Fruit fly (Drosophila melanogaster) whole organism, embryonic: ENCODE measurements around the gene CG6654.

Experiments
- Blimp-1 ChIP-seq: fragments of 200-800 bp; sonication (Bioruptor generic); optimal IDR thresholded peaks from 3 replicates; lab custom pipeline; 2018; ENCODE audit warnings: missing biosample characterization, missing genetic modification characterization, mild to moderate bottlenecking, moderate library complexity, missing genetic modification reagents
- CG10979 ChIP-seq: fragments of 200-800 bp; sonication (Bioruptor generic); optimal IDR thresholded peaks from 2 replicates; lab custom pipeline; 2018; ENCODE audit warnings: missing biosample characterization, mild to moderate bottlenecking, missing genetic modification characterization, moderate library complexity
- CG12391 ChIP-seq: fragments of 200-800 bp; sonication (Bioruptor generic); optimal IDR thresholded peaks from 3 replicates; lab custom pipeline; 2018; ENCODE audit warnings: missing biosample characterization, mild to moderate bottlenecking, missing genetic modification characterization, moderate library complexity
- CG14667 ChIP-seq: fragments of 200-800 bp; sonication (Bioruptor generic); IDR thresholded peaks from 2 replicates; pipeline ENCODE4 v1.3.6; 2022; ENCODE audit warnings: missing biosample characterization, missing genetic modification characterization
- CG15073 ChIP-seq: fragments of 200-800 bp; sonication (Bioruptor generic); optimal IDR thresholded peaks from 2 replicates; lab custom pipeline; 2016; ENCODE audit warnings: missing biosample characterization, missing genetic modification characterization
- CG16815 ChIP-seq: fragments of 200-800 bp; sonication (Bioruptor generic); optimal IDR thresholded peaks from 3 replicates; lab custom pipeline; 2017; ENCODE audit warnings: missing biosample characterization, mild to moderate bottlenecking, missing genetic modification characterization
- CG17568 ChIP-seq: fragments of 200-800 bp; sonication (Bioruptor generic); optimal IDR thresholded peaks from 2 replicates; lab custom pipeline; 2018; ENCODE audit warnings: missing biosample characterization, mild to moderate bottlenecking, missing genetic modification characterization, moderate library complexity
- CG18619 ChIP-seq: fragments of 200-800 bp; sonication (Bioruptor generic); optimal IDR thresholded peaks from 3 replicates; lab custom pipeline; 2017; ENCODE audit warnings: missing biosample characterization, mild to moderate bottlenecking, missing genetic modification characterization
- CG3065 ChIP-seq: fragments of 200-800 bp; sonication (Bioruptor generic); optimal IDR thresholded peaks from 2 replicates; lab custom pipeline; 2016; ENCODE audit warnings: missing biosample characterization, missing genetic modification characterization
- CG31224 ChIP-seq: fragments of 200-800 bp; sonication (Bioruptor generic); IDR thresholded peaks from 2 replicates; pipeline ENCODE4 v1.3.6; 2022; ENCODE audit warnings: missing biosample characterization, missing genetic modification characterization
- CG32767 ChIP-seq: fragments of 200-800 bp; sonication (Bioruptor generic); IDR thresholded peaks from 2 replicates; pipeline ENCODE4 v1.3.6; 2022; ENCODE audit warnings: missing biosample characterization, missing genetic modification characterization
- CG34376 ChIP-seq: fragments of 200-800 bp; sonication (Bioruptor generic); optimal IDR thresholded peaks from 2 replicates; lab custom pipeline; 2018; ENCODE audit warnings: missing biosample characterization, mild to moderate bottlenecking, missing genetic modification characterization
- CG3838 ChIP-seq: fragments of 200-800 bp; sonication (Bioruptor generic); optimal IDR thresholded peaks from 3 replicates; lab custom pipeline; 2016; ENCODE audit warnings: missing biosample characterization, missing genetic modification characterization
- CG4328 ChIP-seq: fragments of 200-800 bp; sonication (Bioruptor generic); optimal IDR thresholded peaks from 3 replicates; lab custom pipeline; 2017; ENCODE audit warnings: missing biosample characterization, missing genetic modification reagents, missing genetic modification characterization
- CG4854 ChIP-seq: fragments of 200-800 bp; sonication (Bioruptor generic); optimal IDR thresholded peaks from 2 replicates; lab custom pipeline; 2016; ENCODE audit warnings: missing biosample characterization, missing genetic modification characterization, inconsistent platforms
- CG6689 ChIP-seq: fragments of 200-800 bp; sonication (Bioruptor generic); IDR thresholded peaks from 2 replicates; pipeline ENCODE4 v1.3.6; 2022; ENCODE audit warnings: missing biosample characterization, missing genetic modification characterization
- CG6791 ChIP-seq: fragments of 200-800 bp; sonication (Bioruptor generic); IDR thresholded peaks from 3 replicates; pipeline ENCODE4 v1.3.6; 2022; ENCODE audit warnings: missing biosample characterization, missing genetic modification characterization; ENCODE audit not compliant: partially characterized antibody
- CG6813 ChIP-seq: fragments of 200-800 bp; sonication (Bioruptor generic); optimal IDR thresholded peaks from 2 replicates; lab custom pipeline; 2017; ENCODE audit warnings: missing biosample characterization, missing genetic modification characterization, mild to moderate bottlenecking, moderate library complexity, missing genetic modification reagents
- CG7372 ChIP-seq: fragments of 200-800 bp; sonication (Bioruptor generic); IDR thresholded peaks from 2 replicates; pipeline ENCODE4 v1.3.6; 2022; ENCODE audit warnings: missing biosample characterization, missing genetic modification characterization
- CG7987 ChIP-seq: fragments of 200-800 bp; sonication (Bioruptor generic); optimal IDR thresholded peaks from 2 replicates; lab custom pipeline; 2018; ENCODE audit warnings: missing biosample characterization, mild to moderate bottlenecking, missing genetic modification characterization, moderate library complexity
- CG9437 ChIP-seq: fragments of 200-800 bp; sonication (Bioruptor generic); optimal IDR thresholded peaks from 2 replicates; lab custom pipeline; 2018; ENCODE audit warnings: missing biosample characterization, mild to moderate bottlenecking, missing genetic modification characterization
- CG9609 ChIP-seq: fragments of 200-800 bp; sonication (Bioruptor generic); optimal IDR thresholded peaks from 3 replicates; lab custom pipeline; 2016; ENCODE audit warnings: missing biosample characterization, missing genetic modification characterization
- D19A ChIP-seq: fragments of 200-800 bp; optimal IDR thresholded peaks from 3 replicates; lab custom pipeline; 2019; ENCODE audit warnings: missing biosample characterization, mild to moderate bottlenecking, missing genetic modification characterization, moderate library complexity
- Dp ChIP-seq: fragments of 200-800 bp; sonication (Bioruptor generic); optimal IDR thresholded peaks from 2 replicates; lab custom pipeline; 2018; ENCODE audit warnings: missing biosample characterization, mild to moderate bottlenecking, missing genetic modification characterization, moderate library complexity
- HHEX ChIP-seq: fragments of 200-800 bp; sonication (Bioruptor generic); optimal IDR thresholded peaks from 3 replicates; lab custom pipeline; 2017; ENCODE audit warnings: missing biosample characterization, mild to moderate bottlenecking, missing genetic modification characterization, missing genetic modification reagents
- Hey ChIP-seq: fragments of 200-800 bp; sonication (Bioruptor generic); optimal IDR thresholded peaks from 3 replicates; lab custom pipeline; 2018; ENCODE audit warnings: missing biosample characterization, mild to moderate bottlenecking, missing genetic modification characterization
- Hmr ChIP-seq: fragments of 200-800 bp; sonication (Bioruptor generic); optimal IDR thresholded peaks from 3 replicates; lab custom pipeline; 2017; ENCODE audit warnings: mild to moderate bottlenecking, missing biosample characterization, missing genetic modification reagents, missing genetic modification characterization
- NC2α ChIP-seq: fragments of 200-800 bp; sonication (Bioruptor generic); optimal IDR thresholded peaks from 2 replicates; lab custom pipeline; 2016; ENCODE audit warnings: missing biosample characterization, missing genetic modification characterization
- Neu2 ChIP-seq: fragments of 200-800 bp; sonication (Bioruptor generic); optimal IDR thresholded peaks from 3 replicates; lab custom pipeline; 2016; ENCODE audit warnings: missing biosample characterization, missing genetic modification characterization, borderline replicate concordance
- Oli ChIP-seq: fragments of 200-800 bp; sonication (Bioruptor generic); optimal IDR thresholded peaks from 2 replicates; lab custom pipeline; 2018; ENCODE audit warnings: missing biosample characterization, mild to moderate bottlenecking, missing genetic modification characterization, moderate library complexity
- Optix ChIP-seq: fragments of 200-800 bp; sonication (Bioruptor generic); IDR thresholded peaks from 3 replicates; pipeline ENCODE4 v1.3.6; 2022; ENCODE audit warnings: missing biosample characterization, missing genetic modification characterization
- Poxn ChIP-seq: fragments of 200-800 bp; sonication (Bioruptor generic); IDR thresholded peaks from 2 replicates; pipeline ENCODE4 v1.3.6; 2022; ENCODE audit warnings: missing biosample characterization, missing genetic modification characterization
- Tbp ChIP-seq: fragments of >200 bp; optimal IDR thresholded peaks from 2 replicates; lab custom pipeline; 2018; ENCODE audit warnings: missing biosample characterization, missing genetic modification characterization
- az2 ChIP-seq: fragments of 200-800 bp; sonication (Bioruptor generic); optimal IDR thresholded peaks from 3 replicates; lab custom pipeline; 2016; ENCODE audit warnings: missing biosample characterization, missing genetic modification characterization
- bigmax ChIP-seq: fragments of 200-800 bp; sonication (Bioruptor generic); optimal IDR thresholded peaks from 2 replicates; lab custom pipeline; 2018; ENCODE audit warnings: missing biosample characterization, mild to moderate bottlenecking, missing genetic modification characterization
- dan ChIP-seq: fragments of 200-800 bp; sonication (Bioruptor generic); IDR thresholded peaks from 2 replicates; pipeline ENCODE4 v1.3.6; 2022; ENCODE audit warnings: missing biosample characterization, missing genetic modification characterization
- jing ChIP-seq: fragments of 200-800 bp; sonication (Bioruptor generic); optimal IDR thresholded peaks from 2 replicates; lab custom pipeline; 2018; ENCODE audit warnings: missing biosample characterization, mild to moderate bottlenecking, missing genetic modification characterization
- lmd ChIP-seq: fragments of 200-800 bp; sonication (Bioruptor generic); IDR thresholded peaks from 2 replicates; pipeline ENCODE4 v1.3.6; 2022; ENCODE audit warnings: missing biosample characterization, missing genetic modification characterization
- otp ChIP-seq: fragments of 200-800 bp; sonication (Bioruptor generic); IDR thresholded peaks from 3 replicates; pipeline ENCODE4, ENCODE4 v1.3.6; 2022; ENCODE audit warnings: missing biosample characterization, missing genetic modification characterization
- p53 ChIP-seq: fragments of 200-800 bp; sonication (Bioruptor generic); optimal IDR thresholded peaks from 2 replicates; lab custom pipeline; 2016; ENCODE audit warnings: missing biosample characterization, missing genetic modification characterization
- pan ChIP-seq, 4 experiments: fragments of >200 bp in 3 of 4; fragments of 200-800 bp in 1 of 4; sonication (Bioruptor generic) in 1 of 4; optimal IDR thresholded peaks in 3 of 4; IDR thresholded peaks in 1 of 4; 2 replicates each; pipeline versions ENCODE4 v1.3.6 to Lab custom; 2017 to 2022; ENCODE audit warnings: missing biosample characterization in 2 of 4, missing genetic modification characterization in 2 of 4, mixed read lengths in 1 of 4
- pfk ChIP-seq: fragments of 200-800 bp; sonication (Bioruptor generic); optimal IDR thresholded peaks from 2 replicates; lab custom pipeline; 2018; ENCODE audit warnings: missing biosample characterization, mild to moderate bottlenecking, missing genetic modification characterization, moderate library complexity
- pros ChIP-seq: fragments of 200-800 bp; sonication (Bioruptor generic); optimal IDR thresholded peaks from 3 replicates; lab custom pipeline; 2019; ENCODE audit warnings: missing biosample characterization, mild to moderate bottlenecking, missing genetic modification characterization, moderate library complexity
- row ChIP-seq: fragments of 200-800 bp; sonication (Bioruptor generic); IDR thresholded peaks from 3 replicates; pipeline ENCODE4 v1.3.6; 2022; ENCODE audit warnings: missing biosample characterization, missing genetic modification characterization
- run ChIP-seq: fragments of 200-800 bp; sonication (Bioruptor generic); optimal IDR thresholded peaks from 3 replicates; lab custom pipeline; 2018; ENCODE audit warnings: missing biosample characterization, mild to moderate bottlenecking, missing genetic modification characterization
- trh ChIP-seq: fragments of 200-800 bp; sonication (Bioruptor generic); optimal IDR thresholded peaks from 2 replicates; lab custom pipeline; 2016; ENCODE audit warnings: missing biosample characterization, missing genetic modification characterization
- vnd ChIP-seq: fragments of 200-800 bp; sonication (Bioruptor generic); IDR thresholded peaks from 3 replicates; pipeline ENCODE4 v1.3.6; 2022; ENCODE audit warnings: missing biosample characterization, missing genetic modification characterization; ENCODE audit not compliant: partially characterized antibody

Gene CG6654

DNA sequence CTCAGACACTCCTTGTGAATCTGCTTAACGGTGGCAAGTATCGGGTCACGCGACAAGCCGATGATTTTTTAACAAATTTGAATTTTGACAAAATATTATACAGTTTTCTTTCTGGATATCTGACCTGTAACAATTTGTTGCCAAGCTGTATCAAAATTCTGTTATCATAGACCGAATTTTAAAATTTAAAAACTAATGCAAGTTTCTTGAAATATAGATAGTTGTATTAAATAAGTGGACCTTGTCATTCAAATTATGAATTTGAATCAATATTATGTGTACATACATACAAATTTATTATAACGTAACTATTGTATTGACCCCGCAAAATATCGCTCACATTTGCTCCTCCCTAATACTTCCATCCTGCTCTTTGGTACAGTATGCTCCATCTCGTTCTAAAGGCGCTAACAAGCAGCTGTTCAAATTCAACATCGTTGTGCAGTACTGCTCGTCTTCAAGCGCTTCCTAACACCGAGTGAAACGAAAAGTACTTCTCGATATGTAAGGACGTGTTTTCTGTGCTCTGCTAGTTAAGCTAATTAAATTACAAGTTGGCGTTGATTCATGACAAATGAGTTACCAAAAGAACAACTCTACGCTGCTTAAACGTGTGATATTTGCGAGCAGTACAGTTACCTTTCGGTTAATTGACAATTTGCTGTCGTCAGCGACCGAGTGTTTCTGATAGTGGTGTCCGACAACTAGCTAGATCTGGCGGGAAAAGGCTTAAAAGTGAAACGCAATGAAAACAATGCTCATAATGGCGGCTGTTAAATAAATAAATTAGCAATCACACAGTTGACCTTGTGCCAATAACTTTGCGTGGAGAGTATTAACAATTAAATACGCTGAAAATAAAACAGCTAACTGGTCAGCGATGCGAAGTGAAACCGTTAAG, 17.1 kb downstream of the CG6654 start, which contains the start of the genes Kpc1 and CG42542 (continued):
- TF ChIP-seq CG7372 (GFP tag; lab: Robert Waterston, UW) (peak; percentile 44), CG34376 (peak; percentile 61), CG9437 (GFP tag; lab: Kevin White, UChicago) (peak; percentile 91), CG15073 (GFP tag; lab: Kevin White, UChicago) (no peak), CG16815 (GFP tag; lab: Kevin White, UChicago) (peak; percentile 77), HHEX (GFP tag; lab: Kevin White, UChicago) (peak; percentile 6), trh (GFP tag; lab: Kevin White, UChicago) (peak; percentile 58), CG6791 (GFP tag; lab: Robert Waterston, UW) (peak; percentile 80), CG3838 (GFP tag; lab: Kevin White, UChicago) (peak; percentile 4), CG12391 (tag; lab: Kevin White, UChicago) (peak; percentile 85), vnd (GFP tag; lab: Robert Waterston, UW) (peak; percentile 89), az2 (peak; percentile 77), CG9609 (GFP tag; lab: Kevin White, UChicago) (peak; percentile 42), CG6689 (GFP tag; lab: Robert Waterston, UW) (peak; percentile 59), row (GFP tag; lab: Robert Waterston, UW) (peak; percentile 92), CG7987 (peak; percentile 54), jing (GFP tag; lab: Kevin White, UChicago) (peak; percentile 7), CG4328 (GFP tag; lab: Kevin White, UChicago) (peak; percentile 50), otp (GFP tag; lab: Robert Waterston, UW) (peak; percentile 67; the same call in 1 of the 3 replicates), CG32767 (GFP tag; lab: Robert Waterston, UW) (peak; percentile 62; the same call in 1 of the 2 replicates), Hmr (peak; percentile 82), Tbp (GFP tag; lab: Kevin White, UChicago) (no peak), CG6813 (peak; percentile 19), D19A (no peak), CG10979 (tag; lab: Kevin White, UChicago) (peak; percentile 61), bigmax (no peak), Hey (tag; lab: Kevin White, UChicago) (no peak), Dp (GFP tag; lab: Kevin White, UChicago) (peak; percentile 83), CG4854 (no peak), run (tag; lab: Kevin White, UChicago) (no peak), Oli (tag; lab: Kevin White, UChicago) (peak; percentile 67), pan (optimal IDR thresholded peaks at IDR 0.05; lab: Kevin White, UChicago) (no peak), pan (GFP tag; optimal IDR thresholded peaks at IDR 0.05 in 1 of 2, IDR thresholded peaks at IDR 0.05 in 1 of 2) (peak in 1 of 2 experiments; percentile 65), CG14667 (0 out of 2 replicates have a peak, but pooled peaks have one; percentile 30), Optix (GFP tag; lab: Robert Waterston, UW) (peak; percentile 57; the same call in 1 of the 3 replicates), pros (GFP tag; lab: Kevin White, UChicago) (no peak), NC2α (GFP tag; lab: Kevin White, UChicago) (peak; percentile 19), pfk (no peak), CG17568 (GFP tag; lab: Kevin White, UChicago) (no peak), CG31224 (GFP tag; lab: Robert Waterston, UW) (no peak; the same call in 1 of the 2 replicates), Neu2 (GFP tag; lab: Kevin White, UChicago) (no peak), lmd (GFP tag; lab: Robert Waterston, UW) (0 out of 2 replicates have a peak, but pooled peaks have one; percentile 35), Blimp-1 (GFP tag; lab: Kevin White, UChicago) (peak; percentile 90), Poxn (GFP tag; lab: Robert Waterston, UW) (no peak; the same call in 1 of the 2 replicates), CG18619 (GFP tag; lab: Kevin White, UChicago) (peak; percentile 60), dan (GFP tag; lab: Robert Waterston, UW) (no peak), p53 (GFP tag; lab: Kevin White, UChicago) (no peak), CG3065 (GFP tag; lab: Kevin White, UChicago) (peak; percentile 58)
